Worm (Caenorhabditis elegans): ENCODE data around the gene ZK1248.5.

Gene ZK1248.5

ce11 chrII:5772547-5773142 lies 37.7 kb upstream of the ZK1248.5 start (continued):
- TF ChIP-seq fos-1 (tag; optimal IDR thresholded peaks at IDR 0.05) (peak; percentile 35), sem-4 (tag; optimal IDR thresholded peaks at IDR 0.05) (no peak), dmd-4 (tag; optimal IDR thresholded peaks at IDR 0.05) (no peak), nhr-77 (tag; optimal IDR thresholded peaks at IDR 0.05) (no peak), nhr-11 (tag; optimal IDR thresholded peaks at IDR 0.05) (no peak), Y55F3AM.14 (GFP tag; optimal IDR thresholded peaks at IDR 0.05) (no peak), zag-1 (tag; optimal IDR thresholded peaks at IDR 0.05) (no peak)

DNA sequence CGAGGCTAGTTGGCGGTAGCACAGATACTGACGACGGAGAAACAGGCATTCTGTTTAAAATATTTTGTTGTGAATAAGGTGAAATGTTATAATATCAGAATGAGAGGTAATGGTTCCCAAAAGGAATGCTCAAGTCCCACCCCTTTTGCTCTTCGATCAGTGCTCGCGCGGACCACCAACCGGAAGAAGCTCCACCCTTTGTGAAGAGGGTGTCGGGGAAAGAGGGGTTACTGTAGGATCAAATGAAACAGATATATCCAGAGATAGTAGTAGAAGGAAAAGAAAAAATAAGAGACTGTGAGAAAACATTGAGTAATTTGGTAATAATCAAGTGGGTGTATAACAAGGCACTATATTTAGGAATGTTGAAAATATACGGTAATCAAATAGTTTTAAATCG lies 36.2 kb upstream of the ZK1248.5 start, which contains the start of the genes dmd-5 and F10C1.1:
TSS of gene dmd-5 (minus strand) at position 101 of the 400 bp plus-strand sequence.
TSS of gene F10C1.1 (plus strand) at position 110 of the 400 bp plus-strand sequence.
- TF ChIP-seq unc-39 (tag; optimal IDR thresholded peaks at IDR 0.05), result no peak
- TF ChIP-seq sem-4 (tag; optimal IDR thresholded peaks at IDR 0.05), result no peak
- TF ChIP-seq lin-39 (tag; optimal IDR thresholded peaks at IDR 0.05), result no peak
- TF ChIP-seq nhr-21 (tag; optimal IDR thresholded peaks at IDR 0.05), result no peak
- TF ChIP-seq R02D3.7 (tag; optimal IDR thresholded peaks at IDR 0.05), result no peak
- no peak for TF ChIP-seq mbf-1 (tag; optimal IDR thresholded peaks at IDR 0.05)
- no peak for TF ChIP-seq nhr-23 (tag; optimal IDR thresholded peaks at IDR 0.05)
- no peak for TF ChIP-seq nhr-11 (tag; optimal IDR thresholded peaks at IDR 0.05)

- TF ChIP-seq nhr-21 (tag; optimal IDR thresholded peaks at IDR 0.05) (no peak), Y55F3AM.14 (GFP tag; optimal IDR thresholded peaks at IDR 0.05) (no peak), nhr-10 (tag; optimal IDR thresholded peaks at IDR 0.05) (no peak), lin-39 (tag; optimal IDR thresholded peaks at IDR 0.05) (no peak), nhr-12 (tag; optimal IDR thresholded peaks at IDR 0.05) (no peak), sma-3 (GFP tag; optimal IDR thresholded peaks at IDR 0.05) (no peak)
These were observed 35.4 kb upstream of the ZK1248.5 start for ce11 chrII:5774879-5775278.

DNA sequence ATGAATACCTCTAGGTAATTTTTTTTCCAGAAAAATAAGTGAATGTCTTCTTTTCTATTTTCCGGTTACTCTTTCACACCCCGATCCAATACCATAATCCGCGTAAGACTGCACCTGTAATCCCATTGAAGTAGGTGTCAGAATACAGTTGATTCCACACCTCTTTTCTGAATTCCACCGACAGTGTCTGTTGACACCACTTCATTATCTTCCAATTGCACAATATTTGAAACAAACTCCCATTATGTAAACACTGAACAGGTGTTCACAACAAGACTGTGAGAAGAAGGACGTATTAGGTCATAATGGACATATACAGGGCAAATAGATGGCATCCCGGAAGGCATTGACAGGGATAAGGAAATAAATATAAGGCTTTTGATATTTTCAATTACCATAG lies 32.9 kb upstream of the ZK1248.5 start:
- TF ChIP-seq sma-3 (GFP tag; optimal IDR thresholded peaks at IDR 0.05) (no peak), nhr-21 (tag; optimal IDR thresholded peaks at IDR 0.05) (no peak), ztf-11 (tag; optimal IDR thresholded peaks at IDR 0.05) (no peak), nhr-12 (tag; optimal IDR thresholded peaks at IDR 0.05) (no peak), elt-1 (tag; optimal IDR thresholded peaks at IDR 0.05) (no peak), nhr-6 (tag; optimal IDR thresholded peaks at IDR 0.05) (no peak), nhr-129 (tag; optimal IDR thresholded peaks at IDR 0.05) (no peak), lin-39 (tag; optimal IDR thresholded peaks at IDR 0.05) (no peak), unc-39 (tag; optimal IDR thresholded peaks at IDR 0.05) (no peak), dmd-4 (tag; optimal IDR thresholded peaks at IDR 0.05) (no peak), ZK546.5 (tag; optimal IDR thresholded peaks at IDR 0.05) (no peak), elt-3 (tag; optimal IDR thresholded peaks at IDR 0.05) (no peak)

ce11 chrII:5779866-5780265 lies 30.4 kb upstream of the ZK1248.5 start:
- TF ChIP-seq nhr-6 (tag; optimal IDR thresholded peaks at IDR 0.05) (no peak), snpc-4 (tag; optimal IDR thresholded peaks at IDR 0.05) (no peak), lin-11 (tag; optimal IDR thresholded peaks at IDR 0.05) (no peak), dmd-4 (tag; optimal IDR thresholded peaks at IDR 0.05) (no peak), elt-1 (tag; optimal IDR thresholded peaks at IDR 0.05) (no peak), F13H6.1 (tag; optimal IDR thresholded peaks at IDR 0.05) (peak; percentile 48), nhr-25 (tag; optimal IDR thresholded peaks at IDR 0.05) (no peak), blmp-1 (tag; optimal IDR thresholded peaks at IDR 0.05; ENCODE audit: insufficient read depth) (no peak), mdl-1 (tag; optimal IDR thresholded peaks at IDR 0.05) (no peak), gmeb-1 (tag; optimal IDR thresholded peaks at IDR 0.05) (no peak), crh-2 (tag; optimal IDR thresholded peaks at IDR 0.05) (no peak), ZK546.5 (tag; optimal IDR thresholded peaks at IDR 0.05) (no peak), sma-9 (GFP tag; optimal IDR thresholded peaks at IDR 0.05) (peak; percentile 31), sma-9 (tag; optimal IDR thresholded peaks at IDR 0.05) (no peak), alr-1 (tag; optimal IDR thresholded peaks at IDR 0.05) (no peak), mbf-1 (tag; optimal IDR thresholded peaks at IDR 0.05) (no peak), aly-2 (tag; optimal IDR thresholded peaks at IDR 0.05) (no peak), R02D3.7 (tag; optimal IDR thresholded peaks at IDR 0.05) (no peak), sem-4 (tag; optimal IDR thresholded peaks at IDR 0.05) (no peak), lsy-2 (tag; optimal IDR thresholded peaks at IDR 0.05) (peak in 1 of 2 experiments; percentile 50), nhr-10 (tag; optimal IDR thresholded peaks at IDR 0.05) (no peak), ama-1 (optimal IDR thresholded peaks at IDR 0.05) (no peak), egl-27 (tag; optimal IDR thresholded peaks at IDR 0.05) (no peak), lin-13 (GFP tag; optimal IDR thresholded peaks at IDR 0.05) (no peak), Y55F3AM.14 (GFP tag; optimal IDR thresholded peaks at IDR 0.05) (no peak), C34F6.9 (tag; optimal IDR thresholded peaks at IDR 0.05) (peak; percentile 57), ceh-82 (tag; optimal IDR thresholded peaks at IDR 0.05) (no peak), nhr-12 (tag; optimal IDR thresholded peaks at IDR 0.05) (no peak), nhr-21 (tag; optimal IDR thresholded peaks at IDR 0.05) (no peak), elt-3 (tag; optimal IDR thresholded peaks at IDR 0.05) (no peak), unc-39 (tag; optimal IDR thresholded peaks at IDR 0.05) (no peak), skn-1 (tag; optimal IDR thresholded peaks at IDR 0.05) (no peak), zag-1 (tag; optimal IDR thresholded peaks at IDR 0.05) (peak; percentile 74), nhr-23 (tag; optimal IDR thresholded peaks at IDR 0.05) (no peak), nhr-11 (tag; optimal IDR thresholded peaks at IDR 0.05) (no peak), unc-55 (GFP tag; optimal IDR thresholded peaks at IDR 0.05) (peak; percentile 60), fos-1 (tag; optimal IDR thresholded peaks at IDR 0.05) (peak; percentile 1), nhr-129 (tag; optimal IDR thresholded peaks at IDR 0.05) (peak; percentile 56)

All from whole organism, L2 larva.